Fruit fly (Drosophila melanogaster) whole organism, embryonic: ENCODE data around the gene CSN6.
A peak's percentile ranks its signal among the peaks of the same experiment; 100 is the strongest.

Experiments
- Atf3 ChIP-seq: fragments of 200-800 bp; sonication (Bioruptor generic); optimal IDR thresholded peaks from 3 replicates; lab custom pipeline; 2016; ENCODE audit warnings: missing biosample characterization, missing genetic modification characterization
- B-H1 ChIP-seq: fragments of 200-800 bp; sonication (Bioruptor generic); IDR thresholded peaks from 3 replicates; pipeline ENCODE4 v1.3.6; 2022; ENCODE audit warnings: missing biosample characterization, missing genetic modification characterization
- CG11085 ChIP-seq: fragments of 200-800 bp; sonication (Bioruptor generic); IDR thresholded peaks from 2 replicates; pipeline ENCODE4 v1.3.6; 2022; ENCODE audit warnings: missing biosample characterization, missing genetic modification characterization
- CG13296 ChIP-seq: fragments of 200-800 bp; sonication (Bioruptor generic); optimal IDR thresholded peaks from 3 replicates; lab custom pipeline; 2018; ENCODE audit warnings: missing biosample characterization, mild to moderate bottlenecking, missing genetic modification characterization
- CG13775 ChIP-seq: fragments of 200-800 bp; sonication (Bioruptor generic); optimal IDR thresholded peaks from 3 replicates; lab custom pipeline; 2017; ENCODE audit warnings: missing biosample characterization, mild to moderate bottlenecking, missing genetic modification characterization
- CG14441 ChIP-seq: fragments of 200-800 bp; sonication (Bioruptor generic); IDR thresholded peaks from 2 replicates; pipeline ENCODE4 v1.3.6; 2022; ENCODE audit warnings: missing biosample characterization, missing genetic modification characterization
- CG14860 ChIP-seq: fragments of 200-800 bp; sonication (Bioruptor generic); IDR thresholded peaks from 3 replicates; pipeline ENCODE4 v1.3.6; 2022; ENCODE audit warnings: missing biosample characterization, missing genetic modification characterization; ENCODE audit not compliant: partially characterized antibody
- CG17829 ChIP-seq: fragments of 200-800 bp; optimal IDR thresholded peaks from 2 replicates; lab custom pipeline; 2019; ENCODE audit warnings: missing biosample characterization, mild to moderate bottlenecking, missing genetic modification characterization, moderate library complexity
- CG18599 ChIP-seq: fragments of 200-800 bp; sonication (Bioruptor generic); optimal IDR thresholded peaks from 3 replicates; lab custom pipeline; 2017; ENCODE audit warnings: missing biosample characterization, missing genetic modification characterization, mild to moderate bottlenecking, moderate library complexity, missing genetic modification reagents
- CG2116 ChIP-seq: fragments of 200-800 bp; sonication (Bioruptor generic); optimal IDR thresholded peaks from 3 replicates; lab custom pipeline; 2018; ENCODE audit warnings: missing biosample characterization, mild to moderate bottlenecking, missing genetic modification characterization
- CG2129 ChIP-seq: fragments of 200-800 bp; sonication (Bioruptor generic); IDR thresholded peaks from 2 replicates; pipeline ENCODE4 v1.3.6; 2022; ENCODE audit warnings: missing biosample characterization, missing genetic modification characterization; ENCODE audit not compliant: partially characterized antibody
- CG2202 ChIP-seq: fragments of 200-800 bp; sonication (Bioruptor generic); optimal IDR thresholded peaks from 2 replicates; lab custom pipeline; 2018; ENCODE audit warnings: missing biosample characterization, mild to moderate bottlenecking, missing genetic modification characterization
- CG30020 ChIP-seq: fragments of 200-800 bp; optimal IDR thresholded peaks from 2 replicates; lab custom pipeline; 2019; ENCODE audit warnings: missing biosample characterization, mild to moderate bottlenecking, missing genetic modification characterization, moderate library complexity
- CG7745 ChIP-seq: fragments of 200-800 bp; sonication (Bioruptor generic); optimal IDR thresholded peaks from 2 replicates; lab custom pipeline; 2018; ENCODE audit warnings: missing biosample characterization, mild to moderate bottlenecking, missing genetic modification characterization, moderate library complexity
- CG7987 ChIP-seq: fragments of 200-800 bp; sonication (Bioruptor generic); optimal IDR thresholded peaks from 2 replicates; lab custom pipeline; 2018; ENCODE audit warnings: missing biosample characterization, mild to moderate bottlenecking, missing genetic modification characterization, moderate library complexity
- CG8089 ChIP-seq: fragments of 200-800 bp; sonication (Bioruptor generic); optimal IDR thresholded peaks from 3 replicates; lab custom pipeline; 2016; ENCODE audit warnings: missing biosample characterization, missing genetic modification characterization
- CG8290 ChIP-seq, 3 experiments: fragments of 200-800 bp; sonication (Bioruptor generic); optimal IDR thresholded peaks; 2 replicates each; lab custom pipeline; 2016 to 2019; ENCODE audit warnings: missing biosample characterization in 3 of 3, missing genetic modification characterization in 3 of 3, mild to moderate bottlenecking in 2 of 3, moderate library complexity in 1 of 3
- CG8765 ChIP-seq: fragments of 200-800 bp; sonication (Bioruptor generic); IDR thresholded peaks from 2 replicates; pipeline ENCODE4 v1.3.6; 2022; ENCODE audit warnings: missing biosample characterization, missing genetic modification characterization
- CG9797 ChIP-seq: fragments of 200-800 bp; sonication (Bioruptor generic); optimal IDR thresholded peaks from 3 replicates; lab custom pipeline; 2018; ENCODE audit warnings: missing biosample characterization, mild to moderate bottlenecking, missing genetic modification characterization
- CG9932 ChIP-seq: fragments of 200-800 bp; sonication (Bioruptor generic); IDR thresholded peaks from 2 replicates; pipeline ENCODE4 v1.3.6; 2022; ENCODE audit warnings: missing biosample characterization, missing genetic modification characterization
- Chrac-16 ChIP-seq: fragments of 200-800 bp; sonication (Bioruptor generic); optimal IDR thresholded peaks from 3 replicates; lab custom pipeline; 2016; ENCODE audit warnings: missing biosample characterization, missing genetic modification characterization
- Doc2 ChIP-seq: fragments of 200-800 bp; sonication (Bioruptor generic); IDR thresholded peaks from 2 replicates; pipeline ENCODE4 v1.3.6; 2022; ENCODE audit warnings: missing biosample characterization, missing genetic modification characterization
- MESR4 ChIP-seq: fragments of 200-800 bp; sonication (Bioruptor generic); optimal IDR thresholded peaks from 2 replicates; lab custom pipeline; 2018; ENCODE audit warnings: missing biosample characterization, mild to moderate bottlenecking, missing genetic modification characterization, moderate library complexity
- Meics ChIP-seq: fragments of 200-800 bp; sonication (Bioruptor generic); optimal IDR thresholded peaks from 2 replicates; lab custom pipeline; 2017; ENCODE audit warnings: missing biosample characterization, mild to moderate bottlenecking, missing genetic modification characterization
- NC2α ChIP-seq: fragments of 200-800 bp; sonication (Bioruptor generic); optimal IDR thresholded peaks from 2 replicates; lab custom pipeline; 2016; ENCODE audit warnings: missing biosample characterization, missing genetic modification characterization
- Neu2 ChIP-seq: fragments of 200-800 bp; sonication (Bioruptor generic); optimal IDR thresholded peaks from 3 replicates; lab custom pipeline; 2016; ENCODE audit warnings: missing biosample characterization, missing genetic modification characterization, borderline replicate concordance
- Opbp ChIP-seq: fragments of 200-800 bp; sonication (Bioruptor generic); IDR thresholded peaks from 3 replicates; pipeline ENCODE4 v1.3.6; 2022; ENCODE audit warnings: missing biosample characterization, missing genetic modification characterization; ENCODE audit not compliant: partially characterized antibody
- Six4 ChIP-seq: fragments of 200-800 bp; sonication (Bioruptor generic); optimal IDR thresholded peaks from 2 replicates; lab custom pipeline; 2016; ENCODE audit warnings: missing biosample characterization, missing genetic modification characterization
- al ChIP-seq: fragments of 200-800 bp; sonication (Bioruptor generic); IDR thresholded peaks from 2 replicates; pipeline ENCODE4 v1.3.6; 2022; ENCODE audit warnings: missing biosample characterization, missing genetic modification characterization
- bcd ChIP-seq: fragments of 200-800 bp; sonication (Bioruptor generic); optimal IDR thresholded peaks from 2 replicates; lab custom pipeline; 2017; ENCODE audit warnings: missing biosample characterization, mild to moderate bottlenecking, missing genetic modification characterization
- bsh ChIP-seq, 2 experiments: fragments of 200-800 bp; sonication (Bioruptor generic); optimal IDR thresholded peaks; 2 replicates each; lab custom pipeline; 2017 to 2018; ENCODE audit warnings: mild to moderate bottlenecking in 2 of 2, missing biosample characterization in 2 of 2, missing genetic modification characterization in 2 of 2, moderate library complexity in 1 of 2
- btn ChIP-seq: fragments of 200-800 bp; sonication (Bioruptor generic); optimal IDR thresholded peaks from 2 replicates; lab custom pipeline; 2016; ENCODE audit warnings: missing biosample characterization, missing genetic modification characterization
- esg ChIP-seq: fragments of 200-800 bp; sonication (Bioruptor generic); conservative IDR thresholded peaks from 2 replicates; pipeline ENCODE4 v1.3.6; 2022; ENCODE audit warnings: missing biosample characterization, missing genetic modification characterization
- fd64A ChIP-seq: fragments of 200-800 bp; sonication (Bioruptor generic); optimal IDR thresholded peaks from 3 replicates; lab custom pipeline; 2018; ENCODE audit warnings: missing biosample characterization, mild to moderate bottlenecking, missing genetic modification characterization
- gcm ChIP-seq: fragments of 200-800 bp; sonication (Bioruptor generic); optimal IDR thresholded peaks from 2 replicates; lab custom pipeline; 2019; ENCODE audit warnings: missing biosample characterization, mild to moderate bottlenecking, missing genetic modification characterization, moderate library complexity
- inv ChIP-seq: fragments of 200-800 bp; sonication (Bioruptor generic); IDR thresholded peaks from 2 replicates; pipeline ENCODE4 v1.3.6; 2022; ENCODE audit warnings: missing biosample characterization, missing genetic modification characterization; ENCODE audit not compliant: partially characterized antibody
- lilli ChIP-seq: fragments of 200-800 bp; sonication (Bioruptor generic); optimal IDR thresholded peaks from 3 replicates; lab custom pipeline; 2016; ENCODE audit warnings: missing biosample characterization, missing genetic modification characterization
- maf-S ChIP-seq: fragments of 200-800 bp; sonication (Bioruptor generic); optimal IDR thresholded peaks from 2 replicates; lab custom pipeline; 2016; ENCODE audit warnings: missing biosample characterization, missing genetic modification characterization
- mld ChIP-seq: fragments of 200-800 bp; sonication (Bioruptor generic); IDR thresholded peaks from 3 replicates; pipeline ENCODE4 v1.3.6; 2022; ENCODE audit warnings: missing biosample characterization, missing genetic modification characterization; ENCODE audit not compliant: partially characterized antibody
- peb ChIP-seq: fragments of 200-800 bp; sonication (Bioruptor generic); IDR thresholded peaks from 2 replicates; pipeline ENCODE4 v1.3.6; 2022; ENCODE audit warnings: missing biosample characterization, missing genetic modification characterization
- pros ChIP-seq: fragments of 200-800 bp; sonication (Bioruptor generic); optimal IDR thresholded peaks from 3 replicates; lab custom pipeline; 2019; ENCODE audit warnings: missing biosample characterization, mild to moderate bottlenecking, missing genetic modification characterization, moderate library complexity
- ranshi ChIP-seq: fragments of 200-800 bp; sonication (Bioruptor generic); IDR thresholded peaks from 2 replicates; pipeline ENCODE4 v1.3.6; 2022; ENCODE audit warnings: missing biosample characterization, missing genetic modification characterization
- sens-2 ChIP-seq: fragments of 200-800 bp; sonication (Bioruptor generic); IDR thresholded peaks from 2 replicates; pipeline ENCODE4 v1.3.6; 2022; ENCODE audit warnings: missing biosample characterization, missing genetic modification characterization
- sim ChIP-seq: fragments of 200-800 bp; sonication (Bioruptor generic); IDR thresholded peaks from 2 replicates; pipeline ENCODE4 v1.3.6; 2022; ENCODE audit warnings: missing biosample characterization, missing genetic modification characterization
- sisA ChIP-seq: fragments of 200-800 bp; sonication (Bioruptor generic); IDR thresholded peaks from 2 replicates; pipeline ENCODE4 v1.3.6; 2022; ENCODE audit warnings: missing biosample characterization, missing genetic modification characterization
- so ChIP-seq: fragments of 200-800 bp; sonication (Bioruptor generic); IDR thresholded peaks from 3 replicates; pipeline ENCODE4 v1.3.6; 2022; ENCODE audit warnings: missing biosample characterization, missing genetic modification characterization
- unc-4 ChIP-seq: fragments of 200-800 bp; sonication (Bioruptor generic); IDR thresholded peaks from 2 replicates; pipeline ENCODE4 v1.3.6; 2022; ENCODE audit warnings: missing biosample characterization, missing genetic modification characterization; ENCODE audit not compliant: partially characterized antibody
- unpg ChIP-seq: fragments of 200-800 bp; sonication (Bioruptor generic); optimal IDR thresholded peaks from 3 replicates; lab custom pipeline; 2018; ENCODE audit warnings: missing biosample characterization, mild to moderate bottlenecking, missing genetic modification characterization, moderate library complexity
- wdn ChIP-seq: fragments of 200-800 bp; sonication (Bioruptor generic); IDR thresholded peaks from 2 replicates; pipeline ENCODE4 v1.3.6; 2022; ENCODE audit warnings: missing biosample characterization, missing genetic modification characterization

The CSN6 gene

DNA sequence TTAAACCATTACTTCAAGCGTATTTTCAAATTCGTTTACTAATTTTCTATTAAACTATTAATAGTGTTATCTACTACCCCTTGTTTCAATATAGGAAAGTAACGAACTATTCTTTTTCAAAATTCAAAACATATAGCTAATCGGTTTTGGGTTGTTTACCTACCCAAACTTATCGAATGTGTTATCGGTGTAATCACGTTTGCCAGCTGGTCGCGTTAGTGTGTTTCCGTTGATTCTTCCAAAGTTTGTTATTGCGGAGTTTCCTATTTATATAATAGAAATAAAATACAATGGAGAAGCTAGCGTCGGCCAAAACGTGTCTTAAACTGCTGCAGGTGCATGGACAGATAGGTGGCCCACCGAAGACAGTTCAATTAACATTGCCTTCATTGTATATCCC is 37.7 kb downstream of the CSN6 start, which contains the start of gene mRpL45 (continued):
- TF ChIP-seq CG2116 (peak; percentile 59), CG14441 (GFP tag; lab: Robert Waterston, UW) (no peak), CG9797 (GFP tag; lab: Kevin White, UChicago) (peak; percentile 20), CG14860 (GFP tag; lab: Robert Waterston, UW) (0 out of 3 replicates have a peak, but pooled peaks have one; percentile 34), CG2129 (GFP tag; lab: Robert Waterston, UW) (no peak), CG18599 (GFP tag; lab: Kevin White, UChicago) (no peak), mld (no peak), Meics (GFP tag; lab: Kevin White, UChicago) (no peak), NC2α (GFP tag; lab: Kevin White, UChicago) (no peak), CG13296 (GFP tag; lab: Kevin White, UChicago) (no peak), Neu2 (GFP tag; lab: Kevin White, UChicago) (no peak), unc-4 (GFP tag; lab: Robert Waterston, UW) (peak; percentile 53; the same call in 1 of the 2 replicates), CG8089 (GFP tag; lab: Kevin White, UChicago) (no peak), fd64A (no peak), CG17829 (tag; lab: Kevin White, UChicago) (no peak), wdn (GFP tag; lab: Robert Waterston, UW) (no peak), pros (GFP tag; lab: Kevin White, UChicago) (no peak), Opbp (peak; percentile 36; the same call in 2 of the 3 replicates), MESR4 (peak; percentile 53)
- TF ChIP-seq, all 482 proteins: peak for 44

DNA sequence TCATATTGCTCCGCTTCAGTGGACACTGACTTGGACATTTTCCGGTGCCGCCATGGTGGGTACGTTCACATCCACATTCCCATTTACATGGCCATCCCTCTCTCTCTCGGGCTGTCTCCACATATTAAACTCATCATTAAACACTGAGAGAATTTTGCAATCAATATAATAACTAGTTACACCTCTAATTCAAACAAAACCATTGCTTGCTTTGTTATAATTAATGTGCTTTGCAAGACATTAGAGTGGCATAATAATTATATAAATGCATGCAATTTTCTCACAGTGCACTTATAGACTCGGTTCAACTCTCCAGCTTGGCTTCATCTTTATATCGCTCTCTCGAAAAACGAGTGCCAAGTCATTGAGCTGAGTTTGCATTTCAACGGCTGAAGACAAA is 44.2 kb downstream of the CSN6 start:
- TF ChIP-seq CG2202 (tag; lab: Kevin White, UChicago): no peak
- peak; percentile 39 for TF ChIP-seq btn (GFP tag; lab: Kevin White, UChicago)
- TF ChIP-seq CG13775 (GFP tag; lab: Kevin White, UChicago): peak; percentile 16
- TF ChIP-seq al (GFP tag; lab: Robert Waterston, UW): no peak
- peak; percentile 26 for TF ChIP-seq Atf3 (GFP tag; lab: Kevin White, UChicago)
- TF ChIP-seq so (GFP tag; lab: Robert Waterston, UW): peak; percentile 77; the same call in 2 of the 3 replicates
- TF ChIP-seq bcd (GFP tag; lab: Kevin White, UChicago): peak; percentile 59
- TF ChIP-seq CG8765 (GFP tag; lab: Robert Waterston, UW): no peak
- no peak for TF ChIP-seq Doc2 (GFP tag; lab: Robert Waterston, UW)
- peak; percentile 68 for TF ChIP-seq esg (GFP tag; lab: Robert Waterston, UW)
- peak; percentile 53 for TF ChIP-seq lilli
- TF ChIP-seq fd64A: no peak
- TF ChIP-seq CG11085 (GFP tag; lab: Robert Waterston, UW): no peak
- TF ChIP-seq maf-S (GFP tag; lab: Kevin White, UChicago): no peak
- peak; percentile 75 for TF ChIP-seq sens-2 (GFP tag; lab: Robert Waterston, UW)
- peak; percentile 47 to 71 for TF ChIP-seq bsh (GFP tag; optimal IDR thresholded peaks at IDR 0.05; lab: Kevin White, UChicago)
- TF ChIP-seq CG30020 (tag; lab: Kevin White, UChicago): no peak
- peak; percentile 63 for TF ChIP-seq CG9932 (GFP tag; lab: Robert Waterston, UW)
- no peak for TF ChIP-seq CG7745 (tag; lab: Kevin White, UChicago)
- TF ChIP-seq gcm: peak; percentile 54
- TF ChIP-seq Chrac-16 (GFP tag; lab: Kevin White, UChicago): peak; percentile 12
- TF ChIP-seq CG7987: no peak
- TF ChIP-seq unpg (GFP tag; lab: Kevin White, UChicago): peak; percentile 74
- peak; percentile 30; the same call in 1 of the 2 replicates for TF ChIP-seq sim (GFP tag; lab: Robert Waterston, UW)
- peak; percentile 25; the same call in 1 of the 2 replicates for TF ChIP-seq peb (GFP tag; lab: Robert Waterston, UW)
- peak; percentile 67 for TF ChIP-seq ranshi (GFP tag; lab: Robert Waterston, UW)
- TF ChIP-seq Six4 (GFP tag; lab: Kevin White, UChicago): peak; percentile 58
- no peak for TF ChIP-seq CG8290 (GFP tag; optimal IDR thresholded peaks at IDR 0.05; lab: Kevin White, UChicago)
- TF ChIP-seq CG8290 (tag; optimal IDR thresholded peaks at IDR 0.05; lab: Kevin White, UChicago): no peak
- TF ChIP-seq B-H1 (GFP tag; lab: Robert Waterston, UW): peak; percentile 58; the same call in 2 of the 3 replicates
- no peak for TF ChIP-seq inv (GFP tag; lab: Robert Waterston, UW)
- TF ChIP-seq sisA (GFP tag; lab: Robert Waterston, UW): peak; percentile 77
